Worm (Caenorhabditis elegans) whole organism, L3 larva: ENCODE measurements around the gene Y59C2A.1.

Experiments used
- ama-1 ChIP-seq: fragments of 150-350 bp; optimal IDR thresholded peaks from 2 replicates; lab custom pipeline; 2018
- egl-27 ChIP-seq: sonication (generic microtip); optimal IDR thresholded peaks from 4 replicates; lab custom pipeline; 2017; ENCODE audit warnings: missing biosample characterization, missing genetic modification reagents, missing genetic modification characterization
- fkh-10 ChIP-seq: sonication (generic microtip); optimal IDR thresholded peaks from 2 replicates; lab custom pipeline; 2017; ENCODE audit warnings: missing biosample characterization, missing genetic modification reagents, missing genetic modification characterization
- nhr-28 ChIP-seq: fragments of 150-350 bp; optimal IDR thresholded peaks from 2 replicates; lab custom pipeline; 2014; ENCODE audit warnings: missing biosample characterization, missing genetic modification characterization
- pha-4 ChIP-seq: fragments of 150-350 bp; optimal IDR thresholded peaks from 2 replicates; lab custom pipeline; 2014; ENCODE audit warnings: missing biosample characterization, missing genetic modification reagents, missing genetic modification characterization
- tbx-2 ChIP-seq: sonication (generic microtip); optimal IDR thresholded peaks from 2 replicates; lab custom pipeline; 2016; ENCODE audit warnings: mild to moderate bottlenecking, missing genetic modification characterization, missing compliant biosample characterization

DNA sequence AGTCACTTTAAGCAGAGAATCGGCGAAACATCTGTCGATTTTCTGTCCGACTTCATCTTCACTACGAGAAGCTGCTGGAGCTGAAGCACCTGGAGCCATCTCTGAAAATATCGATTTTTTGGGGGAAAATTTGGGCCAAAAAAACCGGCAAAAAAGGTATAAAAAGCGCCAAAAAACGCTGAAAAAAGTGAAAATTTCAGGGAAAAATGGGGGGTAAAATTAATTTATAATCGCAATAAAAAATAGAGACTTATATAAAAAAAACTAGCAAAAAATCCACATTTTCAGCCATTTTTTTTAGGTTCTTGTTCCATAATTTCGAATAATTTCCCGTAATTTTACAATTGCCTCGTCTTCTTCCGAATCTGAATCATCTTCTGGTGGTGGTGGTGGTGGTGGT lies 17.7 kb downstream of the Y59C2A.1 start, which contains the start of gene F54A3.5:
- TF ChIP-seq ama-1 (lab: Kevin White, UChicago) (no peak), nhr-28 (no peak), pha-4 (no peak), egl-27 (no peak), tbx-2 (tag; lab: Kevin White, UChicago) (no peak), fkh-10 (GFP tag; lab: Kevin White, UChicago) (no peak)
